Fruit fly (Drosophila melanogaster) whole organism, embryonic: ENCODE results near the gene CG13385.
A peak's percentile ranks its signal among the peaks of the same experiment; 100 is the strongest.

Experiments used
- Adf1 ChIP-seq: fragments of 200-800 bp; sonication (Bioruptor generic); IDR thresholded peaks from 2 replicates; pipeline ENCODE4 v1.3.6; 2022; ENCODE audit warnings: missing biosample characterization, missing genetic modification characterization
- Atf-2 ChIP-seq: fragments of 200-800 bp; sonication (Bioruptor generic); optimal IDR thresholded peaks from 2 replicates; lab custom pipeline; 2016; ENCODE audit warnings: missing biosample characterization, missing genetic modification characterization
- B-H2 ChIP-seq: fragments of 200-800 bp; sonication (Bioruptor generic); optimal IDR thresholded peaks from 2 replicates; lab custom pipeline; 2018; ENCODE audit warnings: missing biosample characterization, mild to moderate bottlenecking, missing genetic modification characterization
- Bteb2 ChIP-seq: fragments of 200-800 bp; sonication (Bioruptor generic); optimal IDR thresholded peaks from 2 replicates; lab custom pipeline; 2016; ENCODE audit warnings: missing biosample characterization, missing genetic modification characterization
- C15 ChIP-seq: fragments of 200-800 bp; sonication (Bioruptor generic); IDR thresholded peaks from 3 replicates; pipeline ENCODE4 v1.3.6; 2022; ENCODE audit warnings: missing biosample characterization, missing genetic modification characterization
- CG10431 ChIP-seq: fragments of 200-800 bp; sonication (Bioruptor generic); optimal IDR thresholded peaks from 3 replicates; lab custom pipeline; 2018; ENCODE audit warnings: missing biosample characterization, mild to moderate bottlenecking, missing genetic modification characterization
- CG11456 ChIP-seq: fragments of 200-800 bp; sonication (Bioruptor generic); IDR thresholded peaks from 3 replicates; pipeline ENCODE4 v1.3.6; 2022; ENCODE audit warnings: missing biosample characterization, missing genetic modification characterization
- CG11696 ChIP-seq: fragments of 200-800 bp; sonication (Bioruptor generic); IDR thresholded peaks from 2 replicates; pipeline ENCODE4 v1.3.6; 2022; ENCODE audit warnings: missing biosample characterization, missing genetic modification characterization
- CG14860 ChIP-seq: fragments of 200-800 bp; sonication (Bioruptor generic); IDR thresholded peaks from 3 replicates; pipeline ENCODE4 v1.3.6; 2022; ENCODE audit warnings: missing biosample characterization, missing genetic modification characterization; ENCODE audit not compliant: partially characterized antibody
- CG15514 ChIP-seq: fragments of 200-800 bp; sonication (Bioruptor generic); optimal IDR thresholded peaks from 3 replicates; lab custom pipeline; 2017; ENCODE audit warnings: missing biosample characterization, missing genetic modification characterization, mild to moderate bottlenecking, moderate library complexity, missing genetic modification reagents
- CG1603 ChIP-seq: fragments of 200-800 bp; sonication (Bioruptor generic); optimal IDR thresholded peaks from 2 replicates; lab custom pipeline; 2019; ENCODE audit warnings: missing biosample characterization, mild to moderate bottlenecking, missing genetic modification characterization, moderate library complexity
- CG1647 ChIP-seq: fragments of 200-800 bp; sonication (Bioruptor generic); optimal IDR thresholded peaks from 3 replicates; lab custom pipeline; 2016; ENCODE audit warnings: missing biosample characterization, missing genetic modification characterization
- CG17829 ChIP-seq: fragments of 200-800 bp; optimal IDR thresholded peaks from 2 replicates; lab custom pipeline; 2019; ENCODE audit warnings: missing biosample characterization, mild to moderate bottlenecking, missing genetic modification characterization, moderate library complexity
- CG2199 ChIP-seq: fragments of 200-800 bp; sonication (Bioruptor generic); IDR thresholded peaks from 3 replicates; pipeline ENCODE4 v1.3.6; 2022; ENCODE audit warnings: missing biosample characterization, missing genetic modification characterization
- CG32772 ChIP-seq: fragments of 200-800 bp; sonication (Bioruptor generic); IDR thresholded peaks from 2 replicates; pipeline ENCODE4 v1.3.6; 2022; ENCODE audit warnings: missing biosample characterization, missing genetic modification characterization
- CG3407 ChIP-seq: fragments of 200-800 bp; sonication (Bioruptor generic); optimal IDR thresholded peaks from 2 replicates; lab custom pipeline; 2018; ENCODE audit warnings: missing biosample characterization, mild to moderate bottlenecking, missing genetic modification characterization
- CG3726 ChIP-seq: fragments of 200-800 bp; sonication (Bioruptor generic); IDR thresholded peaks from 3 replicates; pipeline ENCODE4, ENCODE4 v1.3.6; 2022; ENCODE audit warnings: missing biosample characterization, missing genetic modification characterization
- CG4404 ChIP-seq: fragments of 200-800 bp; sonication (Bioruptor generic); IDR thresholded peaks from 2 replicates; pipeline ENCODE4 v1.3.6; 2022; ENCODE audit warnings: missing biosample characterization, missing genetic modification characterization
- CG6654 ChIP-seq: fragments of 200-800 bp; sonication (Bioruptor generic); optimal IDR thresholded peaks from 2 replicates; lab custom pipeline; 2017; ENCODE audit warnings: missing biosample characterization, mild to moderate bottlenecking, missing genetic modification characterization
- CG7963 ChIP-seq: fragments of 200-800 bp; sonication (Bioruptor generic); IDR thresholded peaks from 3 replicates; pipeline ENCODE4 v1.3.6; 2022; ENCODE audit warnings: missing biosample characterization, missing genetic modification characterization; ENCODE audit not compliant: partially characterized antibody
- CG8089 ChIP-seq: fragments of 200-800 bp; sonication (Bioruptor generic); optimal IDR thresholded peaks from 3 replicates; lab custom pipeline; 2016; ENCODE audit warnings: missing biosample characterization, missing genetic modification characterization
- CrebB ChIP-seq: fragments of 200-800 bp; sonication (Bioruptor generic); optimal IDR thresholded peaks from 3 replicates; lab custom pipeline; 2018; ENCODE audit warnings: missing biosample characterization, mild to moderate bottlenecking, missing genetic modification characterization
- D ChIP-seq, 2 experiments: fragments of 200-800 bp in 1 of 2; fragments of >200 bp in 1 of 2; sonication (Bioruptor generic) in 1 of 2; optimal IDR thresholded peaks; 2 replicates in 1 of 2; 3 replicates in 1 of 2; lab custom pipeline; 2017; ENCODE audit warnings: mild to moderate bottlenecking in 1 of 2, missing biosample characterization in 1 of 2, missing genetic modification characterization in 1 of 2, missing genetic modification reagents in 1 of 2
- Dbx ChIP-seq: fragments of 200-800 bp; sonication (Bioruptor generic); IDR thresholded peaks from 3 replicates; pipeline ENCODE4 v1.3.6; 2022; ENCODE audit warnings: missing biosample characterization, missing genetic modification characterization
- Dek ChIP-seq: fragments of 200-800 bp; sonication (Bioruptor generic); optimal IDR thresholded peaks from 3 replicates; lab custom pipeline; 2019; ENCODE audit warnings: missing biosample characterization, mild to moderate bottlenecking, missing genetic modification characterization, moderate library complexity
- Fer1 ChIP-seq: fragments of 200-800 bp; sonication (Bioruptor generic); optimal IDR thresholded peaks from 2 replicates; lab custom pipeline; 2017; ENCODE audit warnings: missing biosample characterization, mild to moderate bottlenecking, missing genetic modification characterization
- Fer2 ChIP-seq: fragments of 200-800 bp; sonication (Bioruptor generic); optimal IDR thresholded peaks from 2 replicates; lab custom pipeline; 2018; ENCODE audit warnings: missing biosample characterization, mild to moderate bottlenecking, missing genetic modification characterization, moderate library complexity
- Mad ChIP-seq: fragments of 200-800 bp; sonication (Bioruptor generic); optimal IDR thresholded peaks from 2 replicates; lab custom pipeline; 2016; ENCODE audit warnings: missing biosample characterization, missing genetic modification characterization
- Mes4 ChIP-seq: fragments of 200-800 bp; sonication (Bioruptor generic); optimal IDR thresholded peaks from 2 replicates; lab custom pipeline; 2016; ENCODE audit warnings: missing biosample characterization, missing genetic modification characterization
- Mrtf ChIP-seq: fragments of 200-800 bp; sonication (Bioruptor generic); IDR thresholded peaks from 3 replicates; pipeline ENCODE4 v1.3.6; 2022; ENCODE audit warnings: missing biosample characterization, missing genetic modification characterization
- ab ChIP-seq: fragments of 200-800 bp; sonication (Bioruptor generic); optimal IDR thresholded peaks from 2 replicates; lab custom pipeline; 2016; ENCODE audit warnings: missing biosample characterization, missing genetic modification characterization
- amos ChIP-seq: fragments of 200-800 bp; sonication (Bioruptor generic); IDR thresholded peaks from 2 replicates; pipeline ENCODE4 v1.3.6; 2022; ENCODE audit warnings: missing biosample characterization, missing genetic modification characterization; ENCODE audit not compliant: partially characterized antibody
- ap ChIP-seq: fragments of 200-800 bp; sonication (Bioruptor generic); IDR thresholded peaks from 2 replicates; pipeline ENCODE4 v1.3.6; 2022; ENCODE audit warnings: missing biosample characterization, missing genetic modification characterization
- bigmax ChIP-seq: fragments of 200-800 bp; sonication (Bioruptor generic); optimal IDR thresholded peaks from 2 replicates; lab custom pipeline; 2018; ENCODE audit warnings: missing biosample characterization, mild to moderate bottlenecking, missing genetic modification characterization
- bowl ChIP-seq: fragments of 200-800 bp; sonication (Bioruptor generic); IDR thresholded peaks from 2 replicates; pipeline ENCODE4 v1.3.6; 2022; ENCODE audit warnings: missing biosample characterization, missing genetic modification characterization
- ci ChIP-seq: fragments of 200-800 bp; sonication (Bioruptor generic); IDR thresholded peaks from 3 replicates; pipeline ENCODE4 v1.3.6; 2022; ENCODE audit warnings: missing biosample characterization, missing genetic modification characterization
- crol ChIP-seq: fragments of 200-800 bp; sonication (Bioruptor generic); IDR thresholded peaks from 2 replicates; pipeline ENCODE4 v1.3.6; 2022; ENCODE audit warnings: missing biosample characterization, missing genetic modification characterization
- dan ChIP-seq: fragments of 200-800 bp; sonication (Bioruptor generic); IDR thresholded peaks from 2 replicates; pipeline ENCODE4 v1.3.6; 2022; ENCODE audit warnings: missing biosample characterization, missing genetic modification characterization
- eyg ChIP-seq: fragments of 200-800 bp; sonication (Bioruptor generic); optimal IDR thresholded peaks from 3 replicates; lab custom pipeline; 2016; ENCODE audit warnings: missing biosample characterization, missing genetic modification characterization
- gce ChIP-seq: fragments of 200-800 bp; sonication (Bioruptor generic); IDR thresholded peaks from 3 replicates; pipeline ENCODE4 v1.3.6; 2022; ENCODE audit warnings: missing biosample characterization, missing genetic modification characterization
- hb ChIP-seq: fragments of 200-800 bp; sonication (Bioruptor generic); IDR thresholded peaks from 3 replicates; pipeline ENCODE4 v1.3.6; 2022; ENCODE audit warnings: missing biosample characterization, missing genetic modification characterization; ENCODE audit not compliant: partially characterized antibody
- hbn ChIP-seq: fragments of 200-800 bp; sonication (Bioruptor generic); IDR thresholded peaks from 2 replicates; pipeline ENCODE4 v1.3.6; 2022; ENCODE audit warnings: missing biosample characterization, missing genetic modification characterization; ENCODE audit not compliant: partially characterized antibody
- hkb ChIP-seq, 2 experiments: fragments of 200-800 bp in 1 of 2; fragments of >200 bp in 1 of 2; sonication (Bioruptor generic) in 1 of 2; IDR thresholded peaks in 1 of 2; optimal IDR thresholded peaks in 1 of 2; 2 replicates each; pipeline versions ENCODE4 v1.3.6 to Lab custom; 2017 to 2022; ENCODE audit warnings: missing biosample characterization in 1 of 2, missing genetic modification characterization in 1 of 2
- inv ChIP-seq: fragments of 200-800 bp; sonication (Bioruptor generic); IDR thresholded peaks from 2 replicates; pipeline ENCODE4 v1.3.6; 2022; ENCODE audit warnings: missing biosample characterization, missing genetic modification characterization; ENCODE audit not compliant: partially characterized antibody
- kay ChIP-seq: fragments of 200-800 bp; sonication (Bioruptor generic); optimal IDR thresholded peaks from 2 replicates; lab custom pipeline; 2016; ENCODE audit warnings: missing biosample characterization, missing genetic modification characterization
- nau ChIP-seq: fragments of 200-800 bp; sonication (Bioruptor generic); optimal IDR thresholded peaks from 3 replicates; lab custom pipeline; 2017; ENCODE audit warnings: missing biosample characterization, mild to moderate bottlenecking, missing genetic modification characterization, missing genetic modification reagents
- otp ChIP-seq: fragments of 200-800 bp; sonication (Bioruptor generic); IDR thresholded peaks from 3 replicates; pipeline ENCODE4, ENCODE4 v1.3.6; 2022; ENCODE audit warnings: missing biosample characterization, missing genetic modification characterization
- pfk ChIP-seq: fragments of 200-800 bp; sonication (Bioruptor generic); optimal IDR thresholded peaks from 2 replicates; lab custom pipeline; 2018; ENCODE audit warnings: missing biosample characterization, mild to moderate bottlenecking, missing genetic modification characterization, moderate library complexity
- sens-2 ChIP-seq: fragments of 200-800 bp; sonication (Bioruptor generic); IDR thresholded peaks from 2 replicates; pipeline ENCODE4 v1.3.6; 2022; ENCODE audit warnings: missing biosample characterization, missing genetic modification characterization
- sima ChIP-seq: fragments of 200-800 bp; sonication (Bioruptor generic); optimal IDR thresholded peaks from 2 replicates; lab custom pipeline; 2016; ENCODE audit warnings: missing biosample characterization, missing genetic modification characterization
- trem ChIP-seq: fragments of 200-800 bp; optimal IDR thresholded peaks from 3 replicates; lab custom pipeline; 2019; ENCODE audit warnings: missing biosample characterization, mild to moderate bottlenecking, missing genetic modification characterization, moderate library complexity
- wor ChIP-seq: fragments of 200-800 bp; sonication (Bioruptor generic); IDR thresholded peaks from 2 replicates; pipeline ENCODE4 v1.3.6; 2022; ENCODE audit warnings: missing biosample characterization, missing genetic modification characterization

The CG13385 gene

DNA sequence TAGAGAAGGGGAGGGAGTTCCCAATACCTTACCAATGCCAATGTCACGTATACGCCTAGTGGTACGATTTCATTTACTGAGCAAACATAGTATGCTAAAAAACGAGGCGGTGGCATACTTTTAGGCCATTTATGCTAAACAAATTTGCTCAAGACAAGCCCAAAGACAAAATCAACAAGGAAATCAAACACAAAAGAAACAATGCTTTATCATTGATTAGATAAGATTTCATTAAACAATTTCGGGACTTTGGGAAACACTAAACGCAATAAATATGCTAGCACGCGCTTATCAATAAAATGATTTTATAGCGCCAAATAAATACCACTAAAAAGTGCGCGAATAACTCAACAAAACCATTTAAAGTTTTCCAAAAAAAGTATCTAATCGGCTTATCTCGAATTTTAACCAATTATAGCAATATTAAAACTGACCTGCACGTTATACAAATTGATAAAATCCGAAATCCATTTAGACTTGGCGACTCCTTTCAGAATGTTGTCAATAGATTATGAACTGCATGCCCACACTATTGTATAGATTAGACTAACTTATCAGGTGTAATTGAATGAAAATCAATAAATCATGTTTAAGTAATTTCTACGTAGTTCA lies 45.8 kb upstream of the CG13385 start (continued):
- TF ChIP-seq ab = no peak
- TF ChIP-seq CrebB (tag; lab: Kevin White, UChicago) = peak; percentile 71
- peak; percentile 25; the same call in 1 of the 3 replicates for TF ChIP-seq Dbx
- TF ChIP-seq eyg (GFP tag; lab: Kevin White, UChicago) = no peak
- TF ChIP-seq CG7963 (GFP tag; lab: Robert Waterston, UW) = no peak
- peak; percentile 62 for TF ChIP-seq CG15514 (GFP tag; lab: Kevin White, UChicago)
- TF ChIP-seq wor = no peak
- TF ChIP-seq B-H2 (GFP tag; lab: Kevin White, UChicago) = peak; percentile 49
- TF ChIP-seq CG14860 (GFP tag; lab: Robert Waterston, UW) = no peak
- TF ChIP-seq Dek (tag; lab: Kevin White, UChicago) = peak; percentile 41
- no peak for TF ChIP-seq trem (tag; lab: Kevin White, UChicago)
- TF ChIP-seq crol (GFP tag; lab: Robert Waterston, UW) = no peak
- no peak for TF ChIP-seq C15 (GFP tag; lab: Robert Waterston, UW)
- TF ChIP-seq Adf1 = no peak
- no peak for TF ChIP-seq CG1647 (GFP tag; lab: Kevin White, UChicago)
- TF ChIP-seq CG3726 (GFP tag; lab: Robert Waterston, UW) = no peak
- no peak for TF ChIP-seq CG2199 (GFP tag; lab: Robert Waterston, UW)
- TF ChIP-seq CG11456 (GFP tag; lab: Robert Waterston, UW) = no peak
- TF ChIP-seq Mes4 = no peak
- TF ChIP-seq CG6654 = no peak
- no peak for TF ChIP-seq ap (GFP tag; lab: Robert Waterston, UW)
- TF ChIP-seq hbn (GFP tag; lab: Robert Waterston, UW) = no peak
- no peak for TF ChIP-seq nau (GFP tag; lab: Kevin White, UChicago)
- TF ChIP-seq CG3407 (GFP tag; lab: Kevin White, UChicago) = peak; percentile 32
- TF ChIP-seq CG8089 (GFP tag; lab: Kevin White, UChicago) = no peak
- TF ChIP-seq ci (GFP tag; lab: Robert Waterston, UW) = no peak; the same call in 2 of the 3 replicates
- TF ChIP-seq dan = no peak
- no peak for TF ChIP-seq hb (GFP tag; lab: Robert Waterston, UW)
- TF ChIP-seq D (optimal IDR thresholded peaks at IDR 0.05; lab: Kevin White, UChicago) = no peak
- no peak for TF ChIP-seq D (GFP tag; optimal IDR thresholded peaks at IDR 0.05; lab: Kevin White, UChicago)
- no peak for TF ChIP-seq kay (GFP tag; lab: Kevin White, UChicago)
- no peak for TF ChIP-seq inv (GFP tag; lab: Robert Waterston, UW)
- TF ChIP-seq CG32772 (GFP tag; lab: Robert Waterston, UW) = no peak
- TF ChIP-seq CG10431 = no peak
- no peak; the same call in 2 of the 3 replicates for TF ChIP-seq gce
- TF ChIP-seq CG4404 (GFP tag; lab: Robert Waterston, UW) = no peak
- TF ChIP-seq otp = 0 out of 3 replicates have a peak, but pooled peaks have one; percentile 26
- TF ChIP-seq sens-2 = no peak
- TF ChIP-seq amos = no peak

DNA sequence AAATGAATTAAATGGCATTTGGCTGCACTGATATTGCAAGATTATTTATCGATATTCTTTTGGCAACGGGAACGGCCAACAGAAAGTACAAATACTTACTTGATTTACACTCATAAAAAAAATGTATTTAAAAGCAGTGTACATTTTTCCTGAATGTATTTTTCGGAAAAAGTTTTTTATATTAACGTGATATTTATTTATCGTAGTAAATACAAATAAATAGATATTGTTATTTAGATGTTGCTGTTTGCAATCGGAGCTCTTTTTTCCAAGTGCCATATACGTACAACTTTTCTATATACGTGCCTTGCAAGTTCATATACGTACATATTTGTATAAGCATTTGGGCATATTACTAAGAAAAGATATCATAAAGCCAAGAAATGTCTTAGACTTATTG lies 45.1 kb upstream of the CG13385 start:
- TF ChIP-seq Mrtf = no peak
- TF ChIP-seq bigmax (GFP tag; lab: Kevin White, UChicago) = no peak
- TF ChIP-seq bowl (GFP tag; lab: Robert Waterston, UW) = no peak
- TF ChIP-seq Fer1 (GFP tag; lab: Kevin White, UChicago) = no peak
- no peak for TF ChIP-seq Fer2 (tag; lab: Kevin White, UChicago)
- TF ChIP-seq Atf-2 = no peak
- no peak for TF ChIP-seq CG17829 (tag; lab: Kevin White, UChicago)
- no peak for TF ChIP-seq sima (GFP tag; lab: Kevin White, UChicago)
- no peak for TF ChIP-seq CG11696 (GFP tag; lab: Robert Waterston, UW)
- no peak for TF ChIP-seq pfk
- TF ChIP-seq Bteb2 (GFP tag; lab: Kevin White, UChicago) = no peak
- no peak for TF ChIP-seq Mad (GFP tag; lab: Kevin White, UChicago)
- TF ChIP-seq CG1603 = no peak
- no peak for TF ChIP-seq hkb (optimal IDR thresholded peaks at IDR 0.05; lab: Kevin White, UChicago)
- no peak for TF ChIP-seq hkb (GFP tag; IDR thresholded peaks at IDR 0.05; lab: Robert Waterston, UW)
